Worm (Caenorhabditis elegans): ENCODE measurements around the gene Y57E12AL.1.

The Y57E12AL.1 gene

ce11 chrV:7060396-7060795 lies at the start of gene Y57E12AL.1, which contains the start of gene Y57E12AL.6:
Y57E12AL.1 (plus strand) TSS chrV:7060530.
Y57E12AL.6 (minus strand) TSS chrV:7060470.
- TF ChIP-seq dpl-1 (GFP tag; optimal IDR thresholded peaks at IDR 0.05) (peak; percentile 45), ztf-28 (GFP tag; IDR thresholded peaks at IDR 0.05) (no peak), let-607 (tag; optimal IDR thresholded peaks at IDR 0.05) (peak; percentile 33 to 82), madf-8 (GFP tag; conservative IDR thresholded peaks at IDR 0.05) (no peak; the same call in 1 of the 2 replicates), sea-2 (GFP tag; IDR thresholded peaks at IDR 0.05) (no peak), cebp-1 (GFP tag; IDR thresholded peaks at IDR 0.05) (0 out of 2 replicates have a peak, but pooled peaks have one; percentile 37), cebp-1 (tag; optimal IDR thresholded peaks at IDR 0.05) (peak; percentile 85), efl-1 (GFP tag; optimal IDR thresholded peaks at IDR 0.05) (peak; percentile 55), madf-6 (GFP tag; IDR thresholded peaks at IDR 0.05) (peak; percentile 69), lag-1 (GFP tag; IDR thresholded peaks at IDR 0.05) (no peak), nhr-27 (tag; optimal IDR thresholded peaks at IDR 0.05) (no peak), rcor-1 (GFP tag; IDR thresholded peaks at IDR 0.05) (peak; percentile 43; the same call in 1 of the 2 replicates), snpc-4 (GFP tag; optimal IDR thresholded peaks at IDR 0.05) (peak; percentile 58), snpc-4 (tag; optimal IDR thresholded peaks at IDR 0.05) (peak; percentile 73 to 83 (median 81)), attf-3 (GFP tag; conservative IDR thresholded peaks at IDR 0.05) (peak; percentile 51; the same call in 1 of the 2 replicates), lir-1 (GFP tag; conservative IDR thresholded peaks at IDR 0.05) (0 out of 2 replicates have a peak, but pooled peaks have one; percentile 24), C06A6.2 (GFP tag; conservative IDR thresholded peaks at IDR 0.05) (0 out of 2 replicates have a peak, but pooled peaks have one; percentile 45), madf-3 (GFP tag; IDR thresholded peaks at IDR 0.05) (peak; percentile 72), F55B11.4 (tag; optimal IDR thresholded peaks at IDR 0.05; ENCODE audit: borderline replicate concordance, insufficient read depth) (no peak), Y56A3A.18 (GFP tag; IDR thresholded peaks at IDR 0.05) (no peak), attf-5 (GFP tag; optimal IDR thresholded peaks at IDR 0.05) (peak; percentile 84), lin-26 (GFP tag; IDR thresholded peaks at IDR 0.05) (no peak), athp-1 (tag; optimal IDR thresholded peaks at IDR 0.05) (peak; percentile 33), let-526 (GFP tag; IDR thresholded peaks at IDR 0.05) (no peak), F10E7.11 (tag; optimal IDR thresholded peaks at IDR 0.05) (no peak), aptf-3 (GFP tag; IDR thresholded peaks at IDR 0.05) (no peak), unc-62 (GFP tag; optimal IDR thresholded peaks at IDR 0.05) (no peak), Y53G8AR.9 (GFP tag; conservative IDR thresholded peaks at IDR 0.05) (peak; percentile 70; the same call in 1 of the 2 replicates), lin-40 (tag; optimal IDR thresholded peaks at IDR 0.05) (peak; percentile 87), tlf-1 (GFP tag; optimal IDR thresholded peaks at IDR 0.05) (peak; percentile 59), chd-7 (tag; optimal IDR thresholded peaks at IDR 0.05) (no peak), lin-35 (GFP tag; optimal IDR thresholded peaks at IDR 0.05) (peak; percentile 54 to 81 (median 55)), hrde-1 (tag; optimal IDR thresholded peaks at IDR 0.05; ENCODE audit: borderline replicate concordance) (no peak), zim-3 (tag; optimal IDR thresholded peaks at IDR 0.05) (no peak), bed-2 (GFP tag; IDR thresholded peaks at IDR 0.05) (no peak), dpff-1 (tag; optimal IDR thresholded peaks at IDR 0.05) (no peak), ceh-40 (GFP tag; IDR thresholded peaks at IDR 0.05) (no peak), bed-1 (GFP tag; IDR thresholded peaks at IDR 0.05) (no peak), ceh-58 (GFP tag; IDR thresholded peaks at IDR 0.05) (no peak), Y53F4B.3 (GFP tag; IDR thresholded peaks at IDR 0.05) (no peak), ZK185.1 (tag; optimal IDR thresholded peaks at IDR 0.05; ENCODE audit: poor library complexity, severe bottlenecking) (peak; percentile 78), B0019.2 (GFP tag; conservative IDR thresholded peaks at IDR 0.05) (no peak), pbrm-1 (GFP tag; IDR thresholded peaks at IDR 0.05) (peak; percentile 46; the same call in 1 of the 2 replicates), fkh-3 (tag; optimal IDR thresholded peaks at IDR 0.05) (no peak), atf-7 (tag; optimal IDR thresholded peaks at IDR 0.05) (peak; percentile 33), nfya-1 (tag; optimal IDR thresholded peaks at IDR 0.05; ENCODE audit: borderline replicate concordance, insufficient read depth) (no peak), ztf-26 (tag; optimal IDR thresholded peaks at IDR 0.05) (peak; percentile 55), repo-1 (tag; optimal IDR thresholded peaks at IDR 0.05) (peak; percentile 48)

Data from whole organism, young adult.